Worm (Caenorhabditis elegans) whole organism, young adult: ENCODE measurements around the gene C39E9.8.

Experiments
- B0035.1 ChIP-seq: sonication (generic microtip); optimal IDR thresholded peaks from 2 replicates; lab custom pipeline; 2016; ENCODE audit warnings: missing genetic modification characterization, mild to moderate bottlenecking, missing compliant biosample characterization, missing genotype, missing genetic modification reagents
- D2030.7 ChIP-seq: fragments of 200-800 bp; sonication (Bioruptor generic); IDR thresholded peaks from 2 replicates; pipeline ENCODE4 v1.3.6; 2022; ENCODE audit warnings: missing genetic modification reagents, missing genetic modification characterization, missing compliant biosample characterization
- F10E7.11 ChIP-seq: sonication (generic microtip); optimal IDR thresholded peaks from 2 replicates; lab custom pipeline; 2017; ENCODE audit warnings: mild to moderate bottlenecking, missing genetic modification characterization, moderate library complexity, missing compliant biosample characterization
- F23B12.7 ChIP-seq: sonication (generic microtip); optimal IDR thresholded peaks from 2 replicates; lab custom pipeline; 2017; ENCODE audit warnings: missing genetic modification characterization, mild to moderate bottlenecking, missing compliant biosample characterization, antibody characterized with exemption, moderate library complexity; ENCODE audit not compliant: insufficient read depth
- F33H1.4 ChIP-seq: fragments of 200-800 bp; sonication (Bioruptor generic); IDR thresholded peaks from 2 replicates; pipeline ENCODE4 v1.3.6; 2022; ENCODE audit warnings: missing genetic modification reagents, missing genetic modification characterization, missing compliant biosample characterization
- F52B5.7 ChIP-seq: sonication (generic microtip); optimal IDR thresholded peaks from 2 replicates; lab custom pipeline; 2016; ENCODE audit warnings: mild to moderate bottlenecking, missing genetic modification characterization, missing compliant biosample characterization
- F57C9.4 ChIP-seq: sonication (generic microtip); optimal IDR thresholded peaks from 2 replicates; lab custom pipeline; 2017; ENCODE audit warnings: mild to moderate bottlenecking, missing genetic modification characterization, missing compliant biosample characterization
- Y53G8AR.9 ChIP-seq: fragments of 200-800 bp; sonication (Bioruptor generic); conservative IDR thresholded peaks from 2 replicates; pipeline ENCODE4 v1.3.6; 2022; ENCODE audit warnings: missing genetic modification reagents, missing genetic modification characterization, missing compliant biosample characterization
- Y67H2A.10 ChIP-seq: fragments of 200-800 bp; sonication (Bioruptor generic); conservative IDR thresholded peaks from 2 replicates; pipeline ENCODE4 v1.3.6; 2022; ENCODE audit warnings: missing genetic modification reagents, missing genetic modification characterization, missing compliant biosample characterization
- Y79H2A.3 ChIP-seq: fragments of 200-800 bp; sonication (Bioruptor generic); conservative IDR thresholded peaks from 2 replicates; pipeline ENCODE4 v1.3.6; 2022; ENCODE audit warnings: missing genetic modification reagents, missing genetic modification characterization, missing compliant biosample characterization
- ama-1 ChIP-seq, 3 experiments: fragments of 150-350 bp in 1 of 3; sonication (generic microtip) in 2 of 3; optimal IDR thresholded peaks; 2 replicates each; lab custom pipeline; 2014 to 2018; ENCODE audit warnings: missing biosample characterization in 2 of 3, missing genetic modification characterization in 2 of 3, missing genetic modification reagents in 2 of 3
- aptf-3 ChIP-seq: fragments of 200-800 bp; sonication (Bioruptor generic); IDR thresholded peaks from 2 replicates; pipeline ENCODE4 v1.3.6; 2022; ENCODE audit warnings: missing genetic modification characterization, missing compliant biosample characterization
- athp-1 ChIP-seq: sonication (generic microtip); optimal IDR thresholded peaks from 2 replicates; lab custom pipeline; 2017; ENCODE audit warnings: mild to moderate bottlenecking, missing genetic modification characterization, missing compliant biosample characterization
- attf-3 ChIP-seq: fragments of 200-800 bp; sonication (Bioruptor generic); conservative IDR thresholded peaks from 2 replicates; pipeline ENCODE4 v1.3.6; 2022; ENCODE audit warnings: missing genetic modification reagents, missing genetic modification characterization, missing compliant biosample characterization
- attf-6 ChIP-seq: fragments of 200-800 bp; sonication (Bioruptor generic); IDR thresholded peaks from 2 replicates; pipeline ENCODE4 v1.3.6; 2022; ENCODE audit warnings: missing genetic modification reagents, missing genetic modification characterization, missing compliant biosample characterization
- bed-2 ChIP-seq: fragments of 200-800 bp; sonication (Bioruptor generic); IDR thresholded peaks from 2 replicates; pipeline ENCODE4 v1.3.6; 2022; ENCODE audit warnings: missing genetic modification reagents, missing genetic modification characterization, missing compliant biosample characterization
- cebp-2 ChIP-seq: fragments of 200-800 bp; sonication (Bioruptor generic); IDR thresholded peaks from 2 replicates; pipeline ENCODE4 v1.3.6; 2022; ENCODE audit warnings: missing genetic modification characterization, missing compliant biosample characterization
- ceh-27 ChIP-seq: fragments of 200-800 bp; sonication (Bioruptor generic); optimal IDR thresholded peaks from 2 replicates; lab custom pipeline; 2018; ENCODE audit warnings: mild to moderate bottlenecking, missing genetic modification characterization, moderate library complexity, missing compliant biosample characterization
- dpff-1 ChIP-seq: sonication (generic microtip); optimal IDR thresholded peaks from 2 replicates; lab custom pipeline; 2017; ENCODE audit warnings: mild to moderate bottlenecking, missing genetic modification characterization, missing compliant biosample characterization
- dpl-1 ChIP-seq: fragments of 150-350 bp; optimal IDR thresholded peaks from 2 replicates; lab custom pipeline; 2014; ENCODE audit warnings: missing biosample characterization, missing genetic modification reagents, missing genetic modification characterization
- egl-18 ChIP-seq: fragments of 200-800 bp; sonication (Bioruptor generic); IDR thresholded peaks from 2 replicates; pipeline ENCODE4 v1.3.6; 2022; ENCODE audit warnings: missing genetic modification reagents, missing genetic modification characterization, missing compliant biosample characterization
- ekl-4 ChIP-seq: fragments of 200-800 bp; sonication (Bioruptor generic); IDR thresholded peaks from 2 replicates; pipeline ENCODE4 v1.3.6; 2022; ENCODE audit warnings: missing genetic modification reagents, missing genetic modification characterization, missing compliant biosample characterization
- hlh-12 ChIP-seq: sonication (generic microtip); optimal IDR thresholded peaks from 2 replicates; lab custom pipeline; 2016; ENCODE audit warnings: missing genetic modification characterization, missing compliant biosample characterization
- hmg-20 ChIP-seq: fragments of 200-800 bp; sonication (Bioruptor generic); IDR thresholded peaks from 2 replicates; pipeline ENCODE4 v1.3.6; 2022; ENCODE audit warnings: missing genetic modification reagents, missing genetic modification characterization, missing compliant biosample characterization
- hrde-1 ChIP-seq: sonication (generic microtip); optimal IDR thresholded peaks from 2 replicates; lab custom pipeline; 2016; ENCODE audit warnings: missing genetic modification characterization, mild to moderate bottlenecking, missing compliant biosample characterization, moderate library complexity, missing genotype, missing genetic modification reagents, borderline replicate concordance
- hsf-1 ChIP-seq: fragments of 200-800 bp; sonication (Bioruptor generic); IDR thresholded peaks from 2 replicates; pipeline ENCODE4 v1.3.6; 2022; ENCODE audit warnings: missing genetic modification reagents, missing genetic modification characterization, missing compliant biosample characterization
- let-607 ChIP-seq, 2 experiments: fragments of 200-800 bp in 1 of 2; sonication (Bioruptor generic) in 1 of 2; sonication (generic microtip) in 1 of 2; optimal IDR thresholded peaks; 2 replicates each; lab custom pipeline; 2016 to 2018; ENCODE audit warnings: mild to moderate bottlenecking in 2 of 2, missing compliant biosample characterization in 2 of 2, missing genetic modification characterization in 2 of 2, moderate library complexity in 2 of 2, missing genotype in 1 of 2
- lin-40 ChIP-seq: sonication (generic microtip); optimal IDR thresholded peaks from 2 replicates; lab custom pipeline; 2016; ENCODE audit warnings: missing genetic modification characterization, mild to moderate bottlenecking, missing compliant biosample characterization, missing genotype, missing genetic modification reagents
- madf-3 ChIP-seq: fragments of 200-800 bp; sonication (Bioruptor generic); IDR thresholded peaks from 2 replicates; pipeline ENCODE4 v1.3.6; 2022; ENCODE audit warnings: missing genetic modification reagents, missing genetic modification characterization, missing compliant biosample characterization
- nhr-120 ChIP-seq: fragments of 200-800 bp; sonication (Bioruptor generic); IDR thresholded peaks from 2 replicates; pipeline ENCODE4 v1.3.6; 2022; ENCODE audit warnings: missing genetic modification characterization, missing compliant biosample characterization
- nhr-179 ChIP-seq: sonication (generic microtip); optimal IDR thresholded peaks from 2 replicates; lab custom pipeline; 2016; ENCODE audit warnings: mild to moderate bottlenecking, missing genetic modification characterization, missing compliant biosample characterization
- nhr-90 ChIP-seq: sonication (generic microtip); optimal IDR thresholded peaks from 2 replicates; lab custom pipeline; 2016; ENCODE audit warnings: missing genotype, mild to moderate bottlenecking, missing genetic modification characterization, missing compliant biosample characterization
- snpc-1.1 ChIP-seq: sonication (generic microtip); optimal IDR thresholded peaks from 2 replicates; lab custom pipeline; 2017; ENCODE audit warnings: missing genetic modification characterization, mild to moderate bottlenecking, missing compliant biosample characterization, antibody characterized with exemption, moderate library complexity, missing genotype, missing genetic modification reagents; ENCODE audit not compliant: insufficient read depth
- snpc-3.4 ChIP-seq: sonication (generic microtip); optimal IDR thresholded peaks from 2 replicates; lab custom pipeline; 2017; ENCODE audit warnings: missing genetic modification characterization, mild to moderate bottlenecking, missing compliant biosample characterization, antibody characterized with exemption, moderate library complexity, missing genotype, missing genetic modification reagents
- snpc-4 ChIP-seq, 5 experiments: fragments of 150-350 bp in 1 of 5; sonication (generic microtip) in 4 of 5; optimal IDR thresholded peaks; 2 replicates each; lab custom pipeline; 2014 to 2018; ENCODE audit warnings: missing genetic modification characterization in 5 of 5, missing biosample characterization in 3 of 5, antibody characterized with exemption in 2 of 5, mild to moderate bottlenecking in 2 of 5, missing compliant biosample characterization in 2 of 5, missing genotype in 2 of 5, moderate library complexity in 2 of 5, missing genetic modification reagents in 1 of 5
- sptf-2 ChIP-seq: fragments of 200-800 bp; sonication (Bioruptor generic); optimal IDR thresholded peaks from 2 replicates; lab custom pipeline; 2018; ENCODE audit warnings: mild to moderate bottlenecking, missing genetic modification characterization, missing compliant biosample characterization
- tbp1 ChIP-seq: fragments of 200-800 bp; sonication (Bioruptor generic); optimal IDR thresholded peaks from 2 replicates; lab custom pipeline; 2018; ENCODE audit warnings: mild to moderate bottlenecking, missing genetic modification characterization, missing compliant biosample characterization
- tlf-1 ChIP-seq: fragments of 200-800 bp; sonication (Bioruptor generic); optimal IDR thresholded peaks from 2 replicates; lab custom pipeline; 2018; ENCODE audit warnings: mild to moderate bottlenecking, missing genetic modification characterization, missing compliant biosample characterization
- unc-130 ChIP-seq: sonication (generic microtip); optimal IDR thresholded peaks from 2 replicates; lab custom pipeline; 2016; ENCODE audit warnings: missing genetic modification reagents, missing genetic modification characterization, missing compliant biosample characterization
- unc-62 ChIP-seq: fragments of 150-350 bp; optimal IDR thresholded peaks from 2 replicates; lab custom pipeline; 2014; ENCODE audit warnings: missing biosample characterization, missing genetic modification reagents, missing genetic modification characterization
- xnd-1 ChIP-seq: sonication (generic microtip); optimal IDR thresholded peaks from 2 replicates; lab custom pipeline; 2016; ENCODE audit warnings: missing genotype, missing genetic modification reagents, missing genetic modification characterization, missing compliant biosample characterization
- zfh-2 ChIP-seq: fragments of 200-800 bp; sonication (Bioruptor generic); conservative IDR thresholded peaks from 2 replicates; pipeline ENCODE4 v1.3.6; 2022; ENCODE audit warnings: missing genetic modification reagents, missing genetic modification characterization, missing compliant biosample characterization
- ztf-18 ChIP-seq: sonication (generic microtip); optimal IDR thresholded peaks from 2 replicates; lab custom pipeline; 2016; ENCODE audit warnings: missing genotype, mild to moderate bottlenecking, missing genetic modification characterization, missing compliant biosample characterization
- ztf-25 ChIP-seq: fragments of 200-800 bp; sonication (Bioruptor generic); IDR thresholded peaks from 2 replicates; pipeline ENCODE4 v1.3.6; 2022; ENCODE audit warnings: missing genetic modification reagents, missing genetic modification characterization, missing compliant biosample characterization
- ztf-6 ChIP-seq: fragments of 200-800 bp; sonication (Bioruptor generic); IDR thresholded peaks from 2 replicates; pipeline ENCODE4 v1.3.6; 2022; ENCODE audit warnings: missing genetic modification reagents, missing genetic modification characterization, missing compliant biosample characterization

The C39E9.8 gene

DNA sequence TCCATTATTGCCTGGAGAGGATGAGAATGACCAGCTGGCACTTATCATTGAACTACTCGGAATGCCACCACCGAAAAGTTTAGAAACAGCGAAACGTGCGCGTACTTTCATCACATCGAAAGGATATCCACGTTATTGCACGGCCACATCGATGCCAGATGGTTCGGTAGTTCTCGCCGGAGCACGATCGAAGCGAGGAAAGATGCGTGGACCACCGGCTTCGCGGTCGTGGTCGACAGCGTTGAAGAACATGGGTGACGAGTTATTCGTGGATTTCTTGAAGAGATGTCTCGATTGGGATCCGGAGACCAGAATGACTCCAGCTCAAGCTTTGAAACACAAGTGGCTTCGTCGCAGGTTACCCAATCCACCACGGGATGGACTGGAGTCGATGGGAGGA is 45.7 kb upstream of the C39E9.8 start:
- TF ChIP-seq zfh-2 (GFP tag; lab: Robert Waterston, UW) (peak; percentile 65), hlh-12 (no peak), F52B5.7 (peak; percentile 25), sptf-2 (no peak), cebp-2 (0 out of 2 replicates have a peak, but pooled peaks have one; percentile 86), egl-18 (0 out of 2 replicates have a peak, but pooled peaks have one; percentile 47), aptf-3 (GFP tag; lab: Robert Waterston, UW) (no peak), madf-3 (GFP tag; lab: Robert Waterston, UW) (0 out of 2 replicates have a peak, but pooled peaks have one; percentile 30)

DNA sequence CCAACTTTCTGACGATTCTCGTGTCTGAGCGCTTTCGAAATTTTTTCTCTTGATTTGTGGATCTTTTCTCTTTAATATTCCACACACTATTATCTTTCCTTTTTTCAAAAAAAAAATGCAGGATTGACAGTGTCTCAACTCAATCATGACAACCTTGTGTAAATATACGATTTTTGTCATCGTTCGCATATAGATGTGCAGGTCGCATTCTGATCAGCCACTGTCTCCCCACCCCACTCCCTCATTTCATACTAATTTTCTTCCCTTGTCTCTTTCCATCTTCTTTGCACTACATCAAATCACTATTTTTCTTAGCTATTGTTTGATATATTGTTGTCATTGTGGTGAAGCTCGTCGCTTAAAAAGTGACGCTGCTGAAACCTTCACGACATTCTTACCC is 43.9 kb upstream of the C39E9.8 start:
- TF ChIP-seq hsf-1 (no peak), madf-3 (GFP tag; lab: Robert Waterston, UW) (0 out of 2 replicates have a peak, but pooled peaks have one; percentile 32), unc-130 (no peak), xnd-1 (tag; lab: Kevin White, UChicago) (no peak), snpc-4 (GFP tag; optimal IDR thresholded peaks at IDR 0.05; lab: Kevin White, UChicago) (no peak), snpc-4 (tag; optimal IDR thresholded peaks at IDR 0.05; lab: Kevin White, UChicago) (peak in 1 of 4 experiments; percentile 19), lin-40 (tag; lab: Kevin White, UChicago) (no peak), nhr-120 (GFP tag; lab: Robert Waterston, UW) (no peak), tlf-1 (no peak), dpl-1 (GFP tag; lab: Kevin White, UChicago) (no peak), ztf-25 (GFP tag; lab: Robert Waterston, UW) (no peak), snpc-1.1 (tag; lab: Kevin White, UChicago) (no peak), cebp-2 (no peak), F23B12.7 (tag; lab: Kevin White, UChicago) (no peak), hrde-1 (peak; percentile 37), hmg-20 (no peak), Y53G8AR.9 (GFP tag; lab: Robert Waterston, UW) (no peak), attf-6 (GFP tag; lab: Robert Waterston, UW) (0 out of 2 replicates have a peak, but pooled peaks have one; percentile 20), ekl-4 (no peak), B0035.1 (tag; lab: Kevin White, UChicago) (no peak), F57C9.4 (no peak), tbp1 (GFP tag; lab: Kevin White, UChicago) (no peak), D2030.7 (GFP tag; lab: Robert Waterston, UW) (no peak), ztf-18 (no peak), snpc-3.4 (tag; lab: Kevin White, UChicago) (no peak), attf-3 (GFP tag; lab: Robert Waterston, UW) (no peak), dpff-1 (no peak), egl-18 (no peak), F33H1.4 (GFP tag; lab: Robert Waterston, UW) (no peak), unc-62 (GFP tag; lab: Kevin White, UChicago) (no peak), nhr-90 (tag; lab: Kevin White, UChicago) (no peak), Y79H2A.3 (peak; percentile 52; the same call in 1 of the 2 replicates), ztf-6 (GFP tag; lab: Robert Waterston, UW) (no peak), bed-2 (no peak), F10E7.11 (tag; lab: Kevin White, UChicago) (no peak), ama-1 (optimal IDR thresholded peaks at IDR 0.05; lab: Kevin White, UChicago) (no peak), ama-1 (GFP tag; optimal IDR thresholded peaks at IDR 0.05; lab: Kevin White, UChicago) (peak in 1 of 2 experiments; percentile 32), Y67H2A.10 (GFP tag; lab: Robert Waterston, UW) (no peak), athp-1 (tag; lab: Kevin White, UChicago) (peak; percentile 40), nhr-179 (tag; lab: Kevin White, UChicago) (no peak), ceh-27 (no peak), let-607 (tag; optimal IDR thresholded peaks at IDR 0.05; lab: Kevin White, UChicago) (no peak), F52B5.7 (peak; percentile 73)
